Worm (Caenorhabditis elegans) whole organism, L4 larva: Measurements from ENCODE around the gene ins-39.

Experiments
- F10B5.3 ChIP-seq: sonication (generic microtip); optimal IDR thresholded peaks from 2 replicates; lab custom pipeline; 2016; ENCODE audit warnings: mild to moderate bottlenecking, missing genetic modification characterization, missing compliant biosample characterization
- F26F4.8 ChIP-seq: fragments of 200-800 bp; sonication (Bioruptor generic); conservative IDR thresholded peaks from 2 replicates; pipeline ENCODE4 v1.3.6; 2022; ENCODE audit warnings: missing genetic modification characterization, missing compliant biosample characterization
- F37D6.2 ChIP-seq: sonication (generic microtip); optimal IDR thresholded peaks from 2 replicates; lab custom pipeline; 2016; ENCODE audit warnings: mild to moderate bottlenecking, missing genetic modification characterization, missing compliant biosample characterization
- F49E8.2 ChIP-seq: sonication (generic microtip); optimal IDR thresholded peaks from 2 replicates; lab custom pipeline; 2016; ENCODE audit warnings: missing compliant biosample characterization, mild to moderate bottlenecking, missing genetic modification characterization, borderline replicate concordance
- T20F7.1 ChIP-seq: fragments of 200-800 bp; sonication (Bioruptor generic); optimal IDR thresholded peaks from 2 replicates; lab custom pipeline; 2018; ENCODE audit warnings: mild to moderate bottlenecking, missing genetic modification characterization, missing compliant biosample characterization
- T26A8.4 ChIP-seq: fragments of 200-800 bp; sonication (Bioruptor generic); IDR thresholded peaks from 2 replicates; pipeline ENCODE4 v1.3.6; 2022; ENCODE audit warnings: missing genetic modification characterization, missing compliant biosample characterization
- ZK337.2 ChIP-seq: fragments of 200-800 bp; sonication (Bioruptor generic); IDR thresholded peaks from 2 replicates; pipeline ENCODE4 v1.3.6; 2022; ENCODE audit warnings: missing genetic modification reagents, missing genetic modification characterization, missing compliant biosample characterization
- ZK546.5 ChIP-seq, 2 experiments: sonication (generic microtip); optimal IDR thresholded peaks; 2 replicates each; lab custom pipeline; 2017; ENCODE audit warnings: missing biosample characterization in 2 of 2, missing genetic modification characterization in 2 of 2
- ama-1 ChIP-seq: fragments of 150-350 bp; optimal IDR thresholded peaks from 2 replicates; lab custom pipeline; 2014; ENCODE audit warnings: inconsistent platforms, mixed read lengths
- arid-1 ChIP-seq: fragments of 200-800 bp; sonication (Bioruptor generic); conservative IDR thresholded peaks from 2 replicates; pipeline ENCODE4 v1.3.6; 2022; ENCODE audit warnings: missing genetic modification reagents, missing genetic modification characterization, missing compliant biosample characterization
- attf-4 ChIP-seq: sonication (generic microtip); optimal IDR thresholded peaks from 3 replicates; lab custom pipeline; 2017; ENCODE audit warnings: missing biosample characterization, missing genetic modification characterization
- ceh-28 ChIP-seq: fragments of 150-350 bp; optimal IDR thresholded peaks from 2 replicates; lab custom pipeline; 2014; ENCODE audit warnings: missing biosample characterization, missing genetic modification reagents, missing genetic modification characterization
- ceh-32 ChIP-seq: sonication (generic microtip); optimal IDR thresholded peaks from 2 replicates; lab custom pipeline; 2016; ENCODE audit warnings: mild to moderate bottlenecking, missing genetic modification characterization, missing compliant biosample characterization; ENCODE audit not compliant: poor library complexity
- ceh-44 ChIP-seq: fragments of 200-800 bp; sonication (Bioruptor generic); IDR thresholded peaks from 2 replicates; pipeline ENCODE4 v1.3.6; 2022; ENCODE audit warnings: missing genetic modification reagents, missing genetic modification characterization, missing compliant biosample characterization
- ceh-62 ChIP-seq: sonication (generic microtip); optimal IDR thresholded peaks from 2 replicates; lab custom pipeline; 2017; ENCODE audit warnings: missing biosample characterization, missing genetic modification characterization
- ces-1 ChIP-seq: fragments of 150-350 bp; sonication (generic microtip); optimal IDR thresholded peaks from 4 replicates; lab custom pipeline; 2014; ENCODE audit warnings: missing biosample characterization, missing genetic modification reagents, missing genetic modification characterization
- cey-2 ChIP-seq: sonication (generic microtip); optimal IDR thresholded peaks from 3 replicates; lab custom pipeline; 2017; ENCODE audit warnings: missing genetic modification characterization, mild to moderate bottlenecking, missing compliant biosample characterization, antibody characterized with exemption, borderline replicate concordance; ENCODE audit not compliant: insufficient read depth
- ctbp-1 ChIP-seq: fragments of 200-800 bp; sonication (Bioruptor generic); IDR thresholded peaks from 2 replicates; pipeline ENCODE4 v1.3.6; 2022; ENCODE audit warnings: missing genetic modification reagents, missing genetic modification characterization, missing compliant biosample characterization
- daf-12 ChIP-seq: fragments of 150-350 bp; optimal IDR thresholded peaks from 2 replicates; lab custom pipeline; 2014; ENCODE audit warnings: missing biosample characterization, missing genetic modification reagents, missing genetic modification characterization
- daf-8 ChIP-seq: fragments of 200-800 bp; sonication (Bioruptor generic); IDR thresholded peaks from 2 replicates; pipeline ENCODE4 v1.3.6; 2022; ENCODE audit warnings: missing genetic modification characterization, missing compliant biosample characterization
- dmd-9 ChIP-seq: fragments of 200-800 bp; sonication (Bioruptor generic); IDR thresholded peaks from 2 replicates; pipeline ENCODE4 v1.3.6; 2022; ENCODE audit warnings: missing genetic modification reagents, missing genetic modification characterization, missing compliant biosample characterization
- egl-27 ChIP-seq: sonication (generic microtip); optimal IDR thresholded peaks from 3 replicates; lab custom pipeline; 2017; ENCODE audit warnings: missing biosample characterization, missing genetic modification reagents, missing genetic modification characterization
- egl-43 ChIP-seq: fragments of 200-800 bp; sonication (Bioruptor generic); IDR thresholded peaks from 2 replicates; pipeline ENCODE4 v1.3.6; 2022; ENCODE audit warnings: missing genetic modification reagents, missing genetic modification characterization, missing compliant biosample characterization
- fos-1 ChIP-seq: fragments of 150-350 bp; optimal IDR thresholded peaks from 2 replicates; lab custom pipeline; 2014; ENCODE audit warnings: missing biosample characterization, missing genetic modification characterization
- hif-1 ChIP-seq, 2 experiments: sonication (generic microtip); optimal IDR thresholded peaks; 2 replicates each; lab custom pipeline; 2016 to 2017; ENCODE audit warnings: missing compliant biosample characterization in 2 of 2, missing genetic modification characterization in 2 of 2, missing genetic modification reagents in 2 of 2, missing genotype in 2 of 2, mild to moderate bottlenecking in 1 of 2
- hlh-11 ChIP-seq: fragments of 200-800 bp; sonication (Bioruptor generic); optimal IDR thresholded peaks from 2 replicates; lab custom pipeline; 2018; ENCODE audit warnings: mild to moderate bottlenecking, missing genetic modification characterization, missing compliant biosample characterization
- hmg-1.1 ChIP-seq: fragments of 200-800 bp; sonication (Bioruptor generic); IDR thresholded peaks from 2 replicates; pipeline ENCODE4 v1.3.6; 2022; ENCODE audit warnings: missing genetic modification reagents, missing genetic modification characterization, missing compliant biosample characterization
- lin-1 ChIP-seq: fragments of 200-800 bp; sonication (Bioruptor generic); IDR thresholded peaks from 2 replicates; pipeline ENCODE4 v1.3.6; 2022; ENCODE audit warnings: missing genetic modification reagents, missing genetic modification characterization, missing compliant biosample characterization
- lin-15B ChIP-seq: fragments of 150-350 bp; sonication (generic microtip); optimal IDR thresholded peaks from 3 replicates; lab custom pipeline; 2014; ENCODE audit warnings: missing biosample characterization, missing genetic modification characterization
- lin-29 ChIP-seq: fragments of 200-800 bp; sonication (Bioruptor generic); IDR thresholded peaks from 2 replicates; pipeline ENCODE4 v1.3.6; 2022; ENCODE audit warnings: missing genetic modification reagents, missing genetic modification characterization, missing compliant biosample characterization
- lir-3 ChIP-seq: sonication (generic microtip); optimal IDR thresholded peaks from 2 replicates; lab custom pipeline; 2016; ENCODE audit warnings: mild to moderate bottlenecking, missing genetic modification characterization, missing compliant biosample characterization
- madf-5 ChIP-seq, 2 experiments: fragments of 200-800 bp; sonication (Bioruptor generic); IDR thresholded peaks; 2 replicates each; pipeline ENCODE4 v1.3.6; 2022; ENCODE audit warnings: missing compliant biosample characterization in 2 of 2, missing genetic modification characterization in 2 of 2
- madf-9 ChIP-seq: fragments of 200-800 bp; sonication (Bioruptor generic); conservative IDR thresholded peaks from 2 replicates; pipeline ENCODE4 v1.3.6; 2022; ENCODE audit warnings: missing genetic modification reagents, missing genetic modification characterization, missing compliant biosample characterization
- mxl-2 ChIP-seq: fragments of 200-800 bp; sonication (Bioruptor generic); conservative IDR thresholded peaks from 2 replicates; pipeline ENCODE4 v1.3.6; 2022; ENCODE audit warnings: missing genetic modification reagents, missing genetic modification characterization, missing compliant biosample characterization
- nhr-102 ChIP-seq: sonication (generic microtip); optimal IDR thresholded peaks from 2 replicates; lab custom pipeline; 2016; ENCODE audit warnings: mild to moderate bottlenecking, missing genetic modification characterization, moderate library complexity, missing compliant biosample characterization
- nhr-11 ChIP-seq: fragments of 150-350 bp; optimal IDR thresholded peaks from 2 replicates; lab custom pipeline; 2014; ENCODE audit warnings: missing biosample characterization, missing genetic modification characterization
- nhr-28 ChIP-seq: fragments of 150-350 bp; optimal IDR thresholded peaks from 2 replicates; lab custom pipeline; 2014; ENCODE audit warnings: missing biosample characterization, missing genetic modification characterization
- php-3 ChIP-seq: fragments of 200-800 bp; sonication (Bioruptor generic); IDR thresholded peaks from 2 replicates; pipeline ENCODE4 v1.3.6; 2022; ENCODE audit warnings: missing genetic modification reagents, missing genetic modification characterization, missing compliant biosample characterization
- pqm-1 ChIP-seq: sonication (generic microtip); optimal IDR thresholded peaks from 2 replicates; lab custom pipeline; 2017; ENCODE audit warnings: missing biosample characterization, missing genetic modification characterization
- rbr-2 ChIP-seq: sonication (generic microtip); optimal IDR thresholded peaks from 2 replicates; lab custom pipeline; 2016; ENCODE audit warnings: missing genotype, missing genetic modification characterization, missing compliant biosample characterization
- tag-97 ChIP-seq: fragments of 200-800 bp; sonication (Bioruptor generic); IDR thresholded peaks from 2 replicates; pipeline ENCODE4 v1.3.6; 2022; ENCODE audit warnings: missing genetic modification characterization, missing compliant biosample characterization
- unc-130 ChIP-seq: sonication (generic microtip); optimal IDR thresholded peaks from 2 replicates; lab custom pipeline; 2016; ENCODE audit warnings: missing genetic modification reagents, missing genetic modification characterization, missing compliant biosample characterization
- unc-62 ChIP-seq, 3 experiments: fragments of 150-350 bp in 1 of 3; sonication (generic microtip); optimal IDR thresholded peaks in 2 of 3; peaks in 1 of 3; 1 replicate in 1 of 3; 2 replicates in 2 of 3; lab custom pipeline; 2014 to 2017; ENCODE audit warnings: missing biosample characterization in 3 of 3, missing genetic modification characterization in 3 of 3, missing genetic modification reagents in 3 of 3, missing genotype in 1 of 3
- vab-7 ChIP-seq: fragments of 200-800 bp; sonication (Bioruptor generic); IDR thresholded peaks from 2 replicates; pipeline ENCODE4 v1.3.6; 2022; ENCODE audit warnings: missing genetic modification reagents, missing genetic modification characterization, missing compliant biosample characterization
- zfp-2 ChIP-seq: sonication (generic microtip); optimal IDR thresholded peaks from 2 replicates; lab custom pipeline; 2016; ENCODE audit warnings: mild to moderate bottlenecking, missing genetic modification characterization, missing compliant biosample characterization
- zfp-3 ChIP-seq: fragments of 200-800 bp; sonication (Bioruptor generic); conservative IDR thresholded peaks from 2 replicates; pipeline ENCODE4 v1.3.6; 2022; ENCODE audit warnings: missing genetic modification reagents, missing genetic modification characterization, missing compliant biosample characterization
- ztf-7 ChIP-seq: fragments of 150-350 bp; optimal IDR thresholded peaks from 2 replicates; lab custom pipeline; 2014; ENCODE audit warnings: missing biosample characterization, missing genetic modification characterization

ins-39 gene

DNA sequence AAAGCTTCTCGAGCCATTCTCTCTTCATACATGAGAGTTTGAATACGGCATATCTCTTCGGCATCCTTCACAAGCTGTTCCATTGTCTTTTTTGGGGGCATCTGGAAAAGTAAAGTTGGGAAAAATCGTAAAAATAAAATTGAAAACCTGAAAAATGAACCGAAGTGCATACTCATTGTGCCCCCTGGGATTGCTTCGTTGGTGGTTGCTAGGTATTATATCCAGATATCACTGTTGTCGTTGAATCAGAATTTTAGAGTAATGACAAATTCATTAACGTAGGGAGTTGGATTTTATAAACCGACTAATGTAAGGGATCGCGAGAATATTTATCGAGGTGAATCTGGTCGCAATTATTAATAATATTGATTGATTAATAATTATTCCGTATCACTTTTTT lies 37.3 kb upstream of the ins-39 start, which contains the start of gene F56C3.10:
F56C3.10 (minus strand) TSS at position 101 of the 400 bp plus-strand sequence.
- no peak for TF ChIP-seq ceh-32 (tag; lab: Kevin White, UChicago)
- TF ChIP-seq nhr-28 (tag; lab: Kevin White, UChicago) = no peak
- no peak for TF ChIP-seq ceh-62 (tag; lab: Kevin White, UChicago)
- no peak for TF ChIP-seq tag-97 (GFP tag; lab: Robert Waterston, UW)
- TF ChIP-seq ama-1 = no peak
- TF ChIP-seq ZK337.2 = no peak
- no peak for TF ChIP-seq F49E8.2 (tag; lab: Kevin White, UChicago)
- TF ChIP-seq T26A8.4 (GFP tag; lab: Robert Waterston, UW) = no peak
- TF ChIP-seq rbr-2 (tag; lab: Kevin White, UChicago) = no peak
- TF ChIP-seq lin-29 (GFP tag; lab: Robert Waterston, UW) = no peak
- no peak for TF ChIP-seq hlh-11 (tag; lab: Kevin White, UChicago)
- TF ChIP-seq F37D6.2 (tag; lab: Kevin White, UChicago) = no peak
- TF ChIP-seq attf-4 = no peak
- no peak for TF ChIP-seq nhr-11 (tag; lab: Kevin White, UChicago)
- TF ChIP-seq mxl-2 (GFP tag; lab: Robert Waterston, UW) = no peak
- no peak for TF ChIP-seq ZK546.5 (tag; optimal IDR thresholded peaks at IDR 0.05; lab: Kevin White, UChicago)
- no peak for TF ChIP-seq arid-1
- TF ChIP-seq F26F4.8 (GFP tag; lab: Robert Waterston, UW) = no peak
- TF ChIP-seq dmd-9 (GFP tag; lab: Robert Waterston, UW) = no peak
- TF ChIP-seq egl-27 (tag; lab: Kevin White, UChicago) = no peak

DNA sequence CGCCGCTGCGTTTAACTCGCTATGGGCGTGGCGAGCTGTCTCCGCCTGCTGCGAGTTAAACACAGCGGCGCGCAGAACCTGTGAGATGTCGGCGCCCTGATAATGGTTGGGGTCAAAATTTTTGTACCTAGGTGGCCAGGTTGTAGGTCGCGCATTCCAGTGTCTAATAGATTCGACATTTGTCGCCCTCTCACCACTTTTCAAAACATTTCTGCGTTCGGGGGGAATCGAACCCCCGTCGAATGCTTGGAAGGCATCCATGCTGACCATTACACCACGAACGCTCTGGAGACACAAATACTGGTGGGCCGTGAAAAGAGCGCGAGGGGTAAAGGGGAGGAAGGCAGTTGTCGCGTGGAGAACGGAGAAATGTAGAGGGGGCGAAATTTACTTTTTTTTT lies 35.2 kb upstream of the ins-39 start:
- TF ChIP-seq ctbp-1 (peak; percentile 78), ztf-7 (tag; lab: Kevin White, UChicago) (peak; percentile 7), madf-9 (GFP tag; lab: Robert Waterston, UW) (peak; percentile 73; the same call in 1 of the 2 replicates), daf-8 (GFP tag; lab: Robert Waterston, UW) (no peak), T20F7.1 (GFP tag; lab: Kevin White, UChicago) (no peak), madf-5 (GFP tag; IDR thresholded peaks at IDR 0.05; lab: Robert Waterston, UW) (0 out of 4 replicates have a peak, but pooled peaks have one; percentile 58 to 59), ceh-28 (tag; lab: Kevin White, UChicago) (no peak), lin-1 (peak; percentile 60; the same call in 1 of the 2 replicates), ama-1 (no peak), nhr-102 (tag; lab: Kevin White, UChicago) (peak; percentile 87), vab-7 (peak; percentile 88), php-3 (GFP tag; lab: Robert Waterston, UW) (peak; percentile 71), zfp-2 (tag; lab: Kevin White, UChicago) (peak; percentile 33), pqm-1 (no peak), lir-3 (tag; lab: Kevin White, UChicago) (peak; percentile 56), lin-15B (tag; lab: Kevin White, UChicago) (no peak), unc-62 (GFP tag; optimal IDR thresholded peaks at IDR 0.05 in 1 of 2; lab: Kevin White, UChicago) (peak in 1 of 2 experiments; percentile 47), unc-62 (tag; optimal IDR thresholded peaks at IDR 0.05; lab: Kevin White, UChicago) (no peak), zfp-3 (GFP tag; lab: Robert Waterston, UW) (peak; percentile 56; the same call in 1 of the 2 replicates), attf-4 (no peak), ZK546.5 (tag; optimal IDR thresholded peaks at IDR 0.05; lab: Kevin White, UChicago) (no peak), hmg-1.1 (peak; percentile 96), nhr-11 (tag; lab: Kevin White, UChicago) (peak; percentile 35), F10B5.3 (tag; lab: Kevin White, UChicago) (peak; percentile 62), ceh-44 (no peak), daf-12 (tag; lab: Kevin White, UChicago) (no peak), fos-1 (tag; lab: Kevin White, UChicago) (no peak), cey-2 (tag; lab: Kevin White, UChicago) (no peak), F49E8.2 (tag; lab: Kevin White, UChicago) (peak; percentile 43), nhr-28 (tag; lab: Kevin White, UChicago) (no peak), egl-43 (peak; percentile 96), dmd-9 (GFP tag; lab: Robert Waterston, UW) (peak; percentile 91), ces-1 (GFP tag; lab: Kevin White, UChicago) (no peak), ceh-32 (tag; lab: Kevin White, UChicago) (peak; percentile 20), hif-1 (tag; optimal IDR thresholded peaks at IDR 0.05; lab: Kevin White, UChicago) (peak in 1 of 2 experiments; percentile 25), mxl-2 (GFP tag; lab: Robert Waterston, UW) (peak; percentile 81), unc-130 (peak; percentile 6)
